Worm (Caenorhabditis elegans) whole organism, young adult: ENCODE data around the gene C01G6.9.

Experiments
- F23B12.7 ChIP-seq: sonication (generic microtip); optimal IDR thresholded peaks from 2 replicates; lab custom pipeline; 2017; ENCODE audit warnings: missing genetic modification characterization, mild to moderate bottlenecking, missing compliant biosample characterization, antibody characterized with exemption, moderate library complexity; ENCODE audit not compliant: insufficient read depth
- F39B2.1 ChIP-seq: fragments of 200-800 bp; sonication (Bioruptor generic); IDR thresholded peaks from 2 replicates; pipeline ENCODE4 v1.3.6; 2022; ENCODE audit warnings: missing genetic modification reagents, missing genetic modification characterization, missing compliant biosample characterization
- K12H6.12 ChIP-seq: fragments of 200-800 bp; sonication (Bioruptor generic); optimal IDR thresholded peaks from 2 replicates; lab custom pipeline; 2018; ENCODE audit warnings: mild to moderate bottlenecking, missing genetic modification characterization, missing compliant biosample characterization
- T07F8.4 ChIP-seq: sonication (generic microtip); optimal IDR thresholded peaks from 2 replicates; lab custom pipeline; 2016; ENCODE audit warnings: mild to moderate bottlenecking, missing genetic modification characterization, moderate library complexity, missing compliant biosample characterization
- Y53G8AR.9 ChIP-seq: fragments of 200-800 bp; sonication (Bioruptor generic); conservative IDR thresholded peaks from 2 replicates; pipeline ENCODE4 v1.3.6; 2022; ENCODE audit warnings: missing genetic modification reagents, missing genetic modification characterization, missing compliant biosample characterization
- Y67H2A.10 ChIP-seq: fragments of 200-800 bp; sonication (Bioruptor generic); conservative IDR thresholded peaks from 2 replicates; pipeline ENCODE4 v1.3.6; 2022; ENCODE audit warnings: missing genetic modification reagents, missing genetic modification characterization, missing compliant biosample characterization
- Y79H2A.3 ChIP-seq: fragments of 200-800 bp; sonication (Bioruptor generic); conservative IDR thresholded peaks from 2 replicates; pipeline ENCODE4 v1.3.6; 2022; ENCODE audit warnings: missing genetic modification reagents, missing genetic modification characterization, missing compliant biosample characterization
- ama-1 ChIP-seq, 3 experiments: fragments of 150-350 bp in 1 of 3; sonication (generic microtip) in 2 of 3; optimal IDR thresholded peaks; 2 replicates each; lab custom pipeline; 2014 to 2018; ENCODE audit warnings: missing biosample characterization in 2 of 3, missing genetic modification characterization in 2 of 3, missing genetic modification reagents in 2 of 3
- aptf-2 ChIP-seq: fragments of 200-800 bp; sonication (Bioruptor generic); conservative IDR thresholded peaks from 2 replicates; pipeline ENCODE4 v1.3.6; 2022; ENCODE audit warnings: missing genetic modification reagents, missing genetic modification characterization, missing compliant biosample characterization
- attf-3 ChIP-seq: fragments of 200-800 bp; sonication (Bioruptor generic); conservative IDR thresholded peaks from 2 replicates; pipeline ENCODE4 v1.3.6; 2022; ENCODE audit warnings: missing genetic modification reagents, missing genetic modification characterization, missing compliant biosample characterization
- bed-1 ChIP-seq: fragments of 200-800 bp; sonication (Bioruptor generic); IDR thresholded peaks from 2 replicates; pipeline ENCODE4 v1.3.6; 2022; ENCODE audit warnings: missing genetic modification reagents, missing genetic modification characterization, missing compliant biosample characterization
- bed-2 ChIP-seq: fragments of 200-800 bp; sonication (Bioruptor generic); IDR thresholded peaks from 2 replicates; pipeline ENCODE4 v1.3.6; 2022; ENCODE audit warnings: missing genetic modification reagents, missing genetic modification characterization, missing compliant biosample characterization
- cebp-1 ChIP-seq, 2 experiments: fragments of 200-800 bp in 1 of 2; sonication (Bioruptor generic) in 1 of 2; sonication (generic microtip) in 1 of 2; IDR thresholded peaks in 1 of 2; optimal IDR thresholded peaks in 1 of 2; 2 replicates each; pipeline versions ENCODE4 v1.3.6 to Lab custom; 2017 to 2022; ENCODE audit warnings: missing compliant biosample characterization in 2 of 2, missing genetic modification characterization in 2 of 2, mild to moderate bottlenecking in 1 of 2, missing genetic modification reagents in 1 of 2, moderate library complexity in 1 of 2
- ceh-58 ChIP-seq: fragments of 200-800 bp; sonication (Bioruptor generic); IDR thresholded peaks from 2 replicates; pipeline ENCODE4 v1.3.6; 2022; ENCODE audit warnings: missing genetic modification characterization, missing compliant biosample characterization
- chd-7 ChIP-seq: sonication (generic microtip); optimal IDR thresholded peaks from 2 replicates; lab custom pipeline; 2016; ENCODE audit warnings: mild to moderate bottlenecking, missing genetic modification characterization, moderate library complexity, missing compliant biosample characterization
- die-1 ChIP-seq: sonication (generic microtip); optimal IDR thresholded peaks from 2 replicates; lab custom pipeline; 2016; ENCODE audit warnings: missing genotype, mild to moderate bottlenecking, missing genetic modification characterization, missing compliant biosample characterization
- egl-18 ChIP-seq: fragments of 200-800 bp; sonication (Bioruptor generic); IDR thresholded peaks from 2 replicates; pipeline ENCODE4 v1.3.6; 2022; ENCODE audit warnings: missing genetic modification reagents, missing genetic modification characterization, missing compliant biosample characterization
- ets-4 ChIP-seq: fragments of 200-800 bp; sonication (Bioruptor generic); optimal IDR thresholded peaks from 2 replicates; lab custom pipeline; 2018; ENCODE audit warnings: mild to moderate bottlenecking, missing genetic modification characterization, missing compliant biosample characterization
- hlh-12 ChIP-seq: sonication (generic microtip); optimal IDR thresholded peaks from 2 replicates; lab custom pipeline; 2016; ENCODE audit warnings: missing genetic modification characterization, missing compliant biosample characterization
- hlh-26 ChIP-seq: fragments of 200-800 bp; sonication (Bioruptor generic); conservative IDR thresholded peaks from 2 replicates; pipeline ENCODE4 v1.3.6; 2022; ENCODE audit warnings: missing genetic modification reagents, missing genetic modification characterization, missing compliant biosample characterization
- lag-1 ChIP-seq: fragments of 200-800 bp; sonication (Bioruptor generic); IDR thresholded peaks from 2 replicates; pipeline ENCODE4 v1.3.6; 2022; ENCODE audit warnings: missing genetic modification reagents, missing genetic modification characterization, missing compliant biosample characterization
- let-607 ChIP-seq, 2 experiments: fragments of 200-800 bp in 1 of 2; sonication (Bioruptor generic) in 1 of 2; sonication (generic microtip) in 1 of 2; optimal IDR thresholded peaks; 2 replicates each; lab custom pipeline; 2016 to 2018; ENCODE audit warnings: mild to moderate bottlenecking in 2 of 2, missing compliant biosample characterization in 2 of 2, missing genetic modification characterization in 2 of 2, moderate library complexity in 2 of 2, missing genotype in 1 of 2
- lin-26 ChIP-seq: fragments of 200-800 bp; sonication (Bioruptor generic); IDR thresholded peaks from 2 replicates; pipeline ENCODE4 v1.3.6; 2022; ENCODE audit warnings: missing genetic modification reagents, missing genetic modification characterization, missing compliant biosample characterization
- lir-1 ChIP-seq: fragments of 200-800 bp; sonication (Bioruptor generic); conservative IDR thresholded peaks from 2 replicates; pipeline ENCODE4 v1.3.6; 2022; ENCODE audit warnings: missing genetic modification reagents, missing genetic modification characterization, missing compliant biosample characterization
- lsy-27 ChIP-seq: sonication (generic microtip); optimal IDR thresholded peaks from 2 replicates; lab custom pipeline; 2017; ENCODE audit warnings: missing genetic modification characterization, mild to moderate bottlenecking, missing compliant biosample characterization, antibody characterized with exemption, missing genotype, borderline replicate concordance; ENCODE audit not compliant: insufficient read depth
- madf-10 ChIP-seq: sonication (generic microtip); optimal IDR thresholded peaks from 2 replicates; lab custom pipeline; 2016; ENCODE audit warnings: mild to moderate bottlenecking, missing genetic modification characterization, missing compliant biosample characterization
- madf-3 ChIP-seq: fragments of 200-800 bp; sonication (Bioruptor generic); IDR thresholded peaks from 2 replicates; pipeline ENCODE4 v1.3.6; 2022; ENCODE audit warnings: missing genetic modification reagents, missing genetic modification characterization, missing compliant biosample characterization
- madf-6 ChIP-seq: fragments of 200-800 bp; sonication (Bioruptor generic); IDR thresholded peaks from 2 replicates; pipeline ENCODE4 v1.3.6; 2022; ENCODE audit warnings: missing genetic modification reagents, missing genetic modification characterization, missing compliant biosample characterization
- nfyb-1 ChIP-seq: fragments of 200-800 bp; sonication (Bioruptor generic); IDR thresholded peaks from 2 replicates; pipeline ENCODE4 v1.3.6; 2022; ENCODE audit warnings: missing genetic modification reagents, missing genetic modification characterization, missing compliant biosample characterization
- nhr-179 ChIP-seq: sonication (generic microtip); optimal IDR thresholded peaks from 2 replicates; lab custom pipeline; 2016; ENCODE audit warnings: mild to moderate bottlenecking, missing genetic modification characterization, missing compliant biosample characterization
- nhr-27 ChIP-seq: fragments of 200-800 bp; sonication (Bioruptor generic); optimal IDR thresholded peaks from 2 replicates; lab custom pipeline; 2018; ENCODE audit warnings: mild to moderate bottlenecking, missing genetic modification characterization, moderate library complexity, missing compliant biosample characterization
- nhr-80 ChIP-seq: sonication (generic microtip); optimal IDR thresholded peaks from 2 replicates; lab custom pipeline; 2016; ENCODE audit warnings: missing genetic modification characterization, missing compliant biosample characterization
- pbrm-1 ChIP-seq: fragments of 200-800 bp; sonication (Bioruptor generic); IDR thresholded peaks from 2 replicates; pipeline ENCODE4 v1.3.6; 2022; ENCODE audit warnings: missing genetic modification reagents, missing genetic modification characterization, missing compliant biosample characterization
- unc-130 ChIP-seq: sonication (generic microtip); optimal IDR thresholded peaks from 2 replicates; lab custom pipeline; 2016; ENCODE audit warnings: missing genetic modification reagents, missing genetic modification characterization, missing compliant biosample characterization
- unc-62 ChIP-seq: fragments of 150-350 bp; optimal IDR thresholded peaks from 2 replicates; lab custom pipeline; 2014; ENCODE audit warnings: missing biosample characterization, missing genetic modification reagents, missing genetic modification characterization
- xnd-1 ChIP-seq: sonication (generic microtip); optimal IDR thresholded peaks from 2 replicates; lab custom pipeline; 2016; ENCODE audit warnings: missing genotype, missing genetic modification reagents, missing genetic modification characterization, missing compliant biosample characterization
- zim-3 ChIP-seq: sonication (generic microtip); optimal IDR thresholded peaks from 2 replicates; lab custom pipeline; 2017; ENCODE audit warnings: mild to moderate bottlenecking, missing genetic modification characterization, moderate library complexity, missing compliant biosample characterization
- ztf-6 ChIP-seq: fragments of 200-800 bp; sonication (Bioruptor generic); IDR thresholded peaks from 2 replicates; pipeline ENCODE4 v1.3.6; 2022; ENCODE audit warnings: missing genetic modification reagents, missing genetic modification characterization, missing compliant biosample characterization

Gene C01G6.9

DNA sequence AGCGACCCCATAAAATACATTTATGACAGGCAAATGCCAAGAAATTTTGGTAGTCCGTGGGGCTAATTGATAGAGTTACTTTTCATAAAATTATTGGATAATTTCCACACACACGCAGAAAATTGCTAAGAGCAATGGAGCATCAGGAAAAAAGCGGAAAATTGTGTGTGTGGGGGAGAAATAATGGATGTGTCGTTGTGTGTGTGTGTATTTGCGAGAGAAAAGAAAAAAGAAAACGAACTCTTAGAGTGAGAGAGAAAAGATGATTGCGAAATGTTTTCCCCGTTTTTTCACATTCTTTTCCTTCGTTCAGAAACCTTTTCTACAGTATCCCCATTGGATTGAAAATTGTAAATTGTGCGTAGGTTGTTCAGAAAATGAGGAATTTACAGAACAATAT is 14.0 kb downstream of the C01G6.9 start (continued):
- TF ChIP-seq bed-1 (GFP tag; lab: Robert Waterston, UW) (no peak), ets-4 (GFP tag; lab: Kevin White, UChicago) (no peak), nhr-179 (no peak), hlh-26 (GFP tag; lab: Robert Waterston, UW) (no peak)
- TF ChIP-seq, all 124 proteins: peak for 5

DNA sequence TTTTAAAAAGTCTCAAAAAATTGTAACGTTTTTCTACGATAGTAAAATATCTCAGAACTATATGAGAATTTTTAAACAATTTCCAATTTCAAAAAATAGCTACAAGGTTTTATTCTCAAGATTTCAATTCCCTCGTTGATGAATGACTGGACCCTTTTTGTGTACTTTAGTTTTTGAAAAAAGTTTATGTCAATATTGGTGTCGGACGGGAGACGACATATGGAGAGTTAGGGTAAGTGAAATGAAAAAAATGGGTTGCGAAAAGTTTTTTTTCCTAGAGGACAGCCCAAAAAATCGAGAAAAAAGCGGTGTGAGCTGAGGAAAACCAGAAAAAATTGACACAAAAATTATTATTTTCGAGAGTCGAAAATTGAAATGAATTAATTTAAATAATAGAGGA is 14.8 kb downstream of the C01G6.9 start:
- no peak for TF ChIP-seq K12H6.12 (tag; lab: Kevin White, UChicago)

DNA sequence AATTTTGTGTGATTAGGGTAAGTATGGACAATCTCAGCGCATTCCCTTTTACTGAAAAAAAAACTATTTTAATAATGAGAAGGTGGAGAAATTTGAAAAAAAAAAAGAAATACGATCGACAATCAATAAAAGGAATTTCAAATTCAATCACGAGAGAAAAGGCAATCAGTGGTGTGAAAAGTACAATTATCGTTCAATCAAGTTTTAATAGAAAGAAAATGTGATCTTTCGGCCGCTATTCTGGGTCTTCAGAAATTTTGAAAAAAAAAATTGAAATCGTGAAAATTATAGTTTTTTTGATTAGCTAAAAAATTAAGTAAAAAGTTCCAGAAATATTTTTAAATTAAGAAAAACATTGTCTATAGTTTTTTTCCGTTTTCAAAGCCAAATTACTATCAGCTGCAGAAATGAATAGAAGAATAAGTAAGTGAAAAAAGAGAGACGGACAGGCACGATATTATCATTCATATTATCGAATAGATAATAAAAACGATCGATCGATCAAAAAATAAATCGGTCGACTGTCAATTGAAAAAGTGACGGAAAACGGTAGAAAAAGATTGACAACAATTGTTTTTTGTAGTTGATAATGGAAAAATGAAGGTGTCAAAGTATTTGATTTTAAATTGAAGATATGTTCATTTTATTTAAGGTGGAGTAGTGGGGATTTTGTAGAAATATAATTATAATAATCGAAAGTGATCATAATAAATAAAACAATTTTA is 15.4 kb downstream of the C01G6.9 start, which contains the start of gene gldi-3:
gldi-3 (minus strand) TSS at position 51 of the 725 bp plus-strand sequence.
- peak; percentile 49 for TF ChIP-seq unc-62 (GFP tag; lab: Kevin White, UChicago)
- TF ChIP-seq attf-3, result no peak
- TF ChIP-seq nhr-80 (tag; lab: Kevin White, UChicago), result peak; percentile 61
- TF ChIP-seq nfyb-1 (GFP tag; lab: Robert Waterston, UW), result 0 out of 2 replicates have a peak, but pooled peaks have one; percentile 20
- no peak for TF ChIP-seq madf-10
- no peak for TF ChIP-seq lir-1 (GFP tag; lab: Robert Waterston, UW)
- TF ChIP-seq let-607 (tag; optimal IDR thresholded peaks at IDR 0.05; lab: Kevin White, UChicago), result peak in 1 of 2 experiments; percentile 51
- TF ChIP-seq, all 124 proteins: peak for 4

DNA sequence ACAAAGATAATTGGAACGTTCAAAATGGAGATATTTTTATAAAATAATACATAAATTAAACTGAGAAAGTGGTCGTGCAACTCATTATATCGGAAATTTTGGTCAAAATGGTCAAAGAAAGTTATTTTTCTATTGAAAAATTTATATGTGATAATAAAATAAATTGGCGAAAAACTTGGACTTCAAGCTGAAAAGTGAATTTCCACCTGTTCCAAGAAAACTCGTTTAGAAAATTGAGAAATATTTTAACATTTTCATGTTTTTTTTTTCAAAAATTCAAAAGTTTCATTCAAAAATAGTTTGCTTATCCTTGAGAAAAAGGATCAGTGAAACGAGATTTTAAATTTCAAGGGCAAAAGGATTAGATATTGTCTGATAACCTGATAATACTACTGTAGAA is 16.6 kb downstream of the C01G6.9 start:
- TF ChIP-seq bed-2 (no peak), Y53G8AR.9 (GFP tag; lab: Robert Waterston, UW) (0 out of 2 replicates have a peak, but pooled peaks have one; percentile 36)
- TF ChIP-seq, all 124 proteins: peak for 1

DNA sequence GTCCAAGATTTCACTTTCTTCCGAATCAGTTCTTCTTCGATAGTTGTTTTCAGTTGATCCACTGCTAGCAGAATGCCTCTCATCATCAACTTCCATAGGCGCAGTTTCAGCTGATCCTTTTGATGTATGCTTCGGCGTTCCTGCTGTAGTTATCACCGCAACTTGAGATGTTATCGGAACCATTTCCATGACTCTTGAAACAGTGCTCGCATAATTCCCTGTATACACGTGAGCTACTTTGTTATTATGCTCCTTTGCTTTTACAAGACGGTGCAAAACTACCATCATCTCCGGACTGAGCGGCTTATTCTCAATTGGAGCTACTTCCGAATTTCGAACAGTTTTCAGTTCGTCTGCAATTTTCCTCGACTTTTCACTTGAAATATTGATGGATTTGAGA is 18.5 kb downstream of the C01G6.9 start:
- TF ChIP-seq lag-1 (GFP tag; lab: Robert Waterston, UW) (no peak), unc-130 (GFP tag; lab: Kevin White, UChicago) (no peak), xnd-1 (no peak)

DNA sequence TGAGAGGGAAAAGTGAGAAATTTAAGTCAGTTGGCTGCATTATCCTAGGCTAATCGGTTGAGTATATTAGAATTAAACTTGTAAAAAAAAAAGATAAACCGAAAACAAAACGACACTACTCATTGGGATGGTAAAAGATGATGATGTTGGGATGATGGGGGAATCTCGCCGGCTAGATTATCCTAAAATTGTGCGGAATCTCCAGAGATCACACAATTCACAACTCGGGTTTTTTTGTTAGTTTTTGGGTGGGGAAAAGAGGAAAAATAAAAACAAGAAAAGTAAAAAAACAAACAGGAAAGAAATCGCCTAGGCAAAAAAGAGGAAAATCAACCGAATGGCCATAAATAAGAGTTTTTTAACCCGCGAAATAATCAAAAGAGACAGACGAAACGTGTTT is 20.4 kb downstream of the C01G6.9 start:
- TF ChIP-seq lsy-27 (tag; lab: Kevin White, UChicago), result no peak
- no peak for TF ChIP-seq T07F8.4 (tag; lab: Kevin White, UChicago)
- no peak for TF ChIP-seq Y79H2A.3 (GFP tag; lab: Robert Waterston, UW)
- no peak for TF ChIP-seq hlh-12 (tag; lab: Kevin White, UChicago)
- TF ChIP-seq aptf-2, result no peak
- TF ChIP-seq ama-1 (optimal IDR thresholded peaks at IDR 0.05; lab: Kevin White, UChicago), result no peak
- TF ChIP-seq ama-1 (GFP tag; optimal IDR thresholded peaks at IDR 0.05; lab: Kevin White, UChicago), result no peak
- TF ChIP-seq Y67H2A.10 (GFP tag; lab: Robert Waterston, UW), result no peak
- TF ChIP-seq F39B2.1 (GFP tag; lab: Robert Waterston, UW), result no peak
- peak; percentile 64; the same call in 1 of the 2 replicates for TF ChIP-seq madf-3 (GFP tag; lab: Robert Waterston, UW)
- no peak for TF ChIP-seq lin-26
- no peak for TF ChIP-seq ztf-6 (GFP tag; lab: Robert Waterston, UW)
- peak; percentile 75; the same call in 1 of the 2 replicates for TF ChIP-seq ceh-58
- no peak for TF ChIP-seq nhr-27
- TF ChIP-seq zim-3 (tag; lab: Kevin White, UChicago), result peak; percentile 59
- peak; percentile 22; the same call in 1 of the 2 replicates for TF ChIP-seq madf-6 (GFP tag; lab: Robert Waterston, UW)
- TF ChIP-seq lag-1 (GFP tag; lab: Robert Waterston, UW), result no peak
- no peak for TF ChIP-seq pbrm-1
- no peak for TF ChIP-seq die-1 (tag; lab: Kevin White, UChicago)
- TF ChIP-seq F23B12.7 (tag; lab: Kevin White, UChicago), result no peak
- no peak for TF ChIP-seq chd-7 (tag; lab: Kevin White, UChicago)
- no peak for TF ChIP-seq egl-18
- no peak for TF ChIP-seq cebp-1 (GFP tag; IDR thresholded peaks at IDR 0.05; lab: Robert Waterston, UW)
- TF ChIP-seq cebp-1 (tag; optimal IDR thresholded peaks at IDR 0.05; lab: Kevin White, UChicago), result peak; percentile 4
